Worm (Caenorhabditis elegans) whole organism, L2 larva: ENCODE data around the gene F10G7.5.
"Not testable (repeated sequence)": the region's sequence is repeated elsewhere in the genome, so short reads cannot be mapped to it uniquely, and the experiment has no call there.

Experiments used
- elt-1 ChIP-seq: fragments of 150-350 bp; optimal IDR thresholded peaks from 2 replicates; lab custom pipeline; 2014; ENCODE audit warnings: missing biosample characterization, missing genetic modification characterization
- gmeb-1 ChIP-seq: fragments of 150-350 bp; optimal IDR thresholded peaks from 2 replicates; lab custom pipeline; 2014; ENCODE audit warnings: missing biosample characterization, missing genetic modification characterization
- mdl-1 ChIP-seq, 2 experiments: fragments of 150-350 bp in 1 of 2; sonication (generic microtip) in 1 of 2; optimal IDR thresholded peaks; 2 replicates each; lab custom pipeline; 2017; ENCODE audit warnings: missing biosample characterization in 2 of 2, missing genetic modification characterization in 2 of 2
- nhr-10 ChIP-seq: sonication (generic microtip); optimal IDR thresholded peaks from 2 replicates; lab custom pipeline; 2017; ENCODE audit warnings: missing biosample characterization, missing genetic modification characterization
- nhr-12 ChIP-seq: fragments of 150-350 bp; optimal IDR thresholded peaks from 2 replicates; lab custom pipeline; 2014; ENCODE audit warnings: missing biosample characterization, missing genetic modification characterization
- unc-39 ChIP-seq: fragments of 150-350 bp; optimal IDR thresholded peaks from 2 replicates; lab custom pipeline; 2014; ENCODE audit warnings: missing biosample characterization, missing genetic modification characterization
- ztf-4 ChIP-seq: fragments of 150-350 bp; optimal IDR thresholded peaks from 2 replicates; lab custom pipeline; 2014; ENCODE audit warnings: missing biosample characterization, missing genetic modification characterization

- not testable (repeated sequence) for TF ChIP-seq nhr-10 (tag; lab: Kevin White, UChicago); nhr-12; ztf-4 (tag; lab: Kevin White, UChicago); unc-39; elt-1 (tag; lab: Kevin White, UChicago)
- peak; percentile 58 for TF ChIP-seq gmeb-1 (tag; lab: Kevin White, UChicago)
- TF ChIP-seq mdl-1 (tag; optimal IDR thresholded peaks at IDR 0.05; lab: Kevin White, UChicago) = peak in 1 of 2 experiments; percentile 44
Observed at ce11 chrII:4701482-4702119, 8.4 kb downstream of the F10G7.5 start, which contains the start of gene unc-85.
